Worm (Caenorhabditis elegans): ENCODE results near the gene fcd-2.

DNA sequence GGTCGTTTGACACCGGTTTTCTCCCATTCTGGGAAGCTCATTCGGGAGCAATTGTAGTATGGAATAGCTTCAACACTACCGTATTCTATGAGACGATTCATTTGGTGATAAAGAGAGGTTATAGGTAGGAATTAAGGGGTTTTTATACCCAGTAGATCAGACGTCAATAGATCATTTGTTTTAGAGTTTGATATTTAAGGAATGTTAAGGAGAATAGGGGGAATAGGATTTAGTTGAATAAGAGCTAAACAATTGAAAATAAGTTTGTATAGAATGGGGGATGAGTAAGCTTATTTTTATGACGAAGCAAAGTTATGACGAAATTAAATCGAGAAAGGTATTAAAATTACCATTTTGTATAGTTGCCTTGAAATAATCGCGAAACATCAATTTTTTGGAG lies 27.8 kb downstream of the fcd-2 start, which contains the start of gene srt-47:
- TF ChIP-seq mep-1 (tag; optimal IDR thresholded peaks at IDR 0.05) (no peak), snpc-4 (tag; optimal IDR thresholded peaks at IDR 0.05) (no peak), nhr-11 (tag; optimal IDR thresholded peaks at IDR 0.05) (no peak), sptf-1 (tag; optimal IDR thresholded peaks at IDR 0.05) (no peak), efl-1 (optimal IDR thresholded peaks at IDR 0.05) (no peak), efl-1 (GFP tag; optimal IDR thresholded peaks at IDR 0.05 in 1 of 2) (no peak), elt-3 (tag; optimal IDR thresholded peaks at IDR 0.05) (no peak), nhr-237 (tag; optimal IDR thresholded peaks at IDR 0.05) (no peak), C34B4.2 (tag; optimal IDR thresholded peaks at IDR 0.05) (no peak), skn-1 (tag; optimal IDR thresholded peaks at IDR 0.05) (no peak), ztf-4 (tag; optimal IDR thresholded peaks at IDR 0.05) (no peak), nhr-77 (tag; optimal IDR thresholded peaks at IDR 0.05) (no peak), lsy-2 (tag; optimal IDR thresholded peaks at IDR 0.05) (no peak), xbp-1 (tag; optimal IDR thresholded peaks at IDR 0.05) (no peak), pax-3 (tag; optimal IDR thresholded peaks at IDR 0.05) (no peak)
